Fruit fly (Drosophila melanogaster): ENCODE measurements around the gene PGAP1.

dm6 chrX:5637543-5637942, 51.7 kb downstream of the PGAP1 start:
- TF ChIP-seq CG8478 (optimal IDR thresholded peaks at IDR 0.05) (no peak), CTCF (optimal IDR thresholded peaks at IDR 0.05) (no peak)
